Worm (Caenorhabditis elegans) whole organism, L3 larva: ENCODE measurements around the gene him-14.

Experiments used
- R02D3.7 ChIP-seq: fragments of 150-350 bp; optimal IDR thresholded peaks from 2 replicates; lab custom pipeline; 2014; ENCODE audit warnings: missing biosample characterization, missing genetic modification characterization
- ZK546.5 ChIP-seq: sonication (generic microtip); optimal IDR thresholded peaks from 2 replicates; lab custom pipeline; 2017; ENCODE audit warnings: missing biosample characterization, missing genetic modification characterization
- aly-2 ChIP-seq: fragments of 150-350 bp; optimal IDR thresholded peaks from 2 replicates; lab custom pipeline; 2014; ENCODE audit warnings: missing biosample characterization, missing genetic modification characterization
- ama-1 ChIP-seq: fragments of 150-350 bp; optimal IDR thresholded peaks from 2 replicates; lab custom pipeline; 2018
- ceh-16 ChIP-seq: sonication (generic microtip); optimal IDR thresholded peaks from 2 replicates; lab custom pipeline; 2017; ENCODE audit warnings: missing biosample characterization, missing genetic modification characterization
- ceh-28 ChIP-seq: fragments of 150-350 bp; optimal IDR thresholded peaks from 2 replicates; lab custom pipeline; 2014; ENCODE audit warnings: missing biosample characterization, missing genetic modification reagents, missing genetic modification characterization
- ceh-82 ChIP-seq: fragments of 150-350 bp; optimal IDR thresholded peaks from 2 replicates; lab custom pipeline; 2014; ENCODE audit warnings: missing biosample characterization, missing genetic modification characterization
- ceh-9 ChIP-seq: sonication (generic microtip); optimal IDR thresholded peaks from 2 replicates; lab custom pipeline; 2018; ENCODE audit warnings: missing biosample characterization, missing genetic modification characterization
- daf-12 ChIP-seq: fragments of 150-350 bp; optimal IDR thresholded peaks from 2 replicates; lab custom pipeline; 2014; ENCODE audit warnings: missing biosample characterization, missing genetic modification reagents, missing genetic modification characterization
- egl-27 ChIP-seq: sonication (generic microtip); optimal IDR thresholded peaks from 4 replicates; lab custom pipeline; 2017; ENCODE audit warnings: missing biosample characterization, missing genetic modification reagents, missing genetic modification characterization
- egl-5 ChIP-seq: fragments of 150-350 bp; optimal IDR thresholded peaks from 2 replicates; lab custom pipeline; 2017; ENCODE audit warnings: missing biosample characterization, missing genetic modification reagents, missing genetic modification characterization, inconsistent platforms
- elt-1 ChIP-seq: fragments of 150-350 bp; optimal IDR thresholded peaks from 2 replicates; lab custom pipeline; 2014; ENCODE audit warnings: missing biosample characterization, missing genetic modification characterization
- eor-1 ChIP-seq, 2 experiments: fragments of 150-350 bp; optimal IDR thresholded peaks; 2 replicates each; lab custom pipeline; 2014 to 2018; ENCODE audit warnings: missing biosample characterization in 2 of 2, missing genetic modification characterization in 2 of 2
- fkh-10 ChIP-seq: sonication (generic microtip); optimal IDR thresholded peaks from 2 replicates; lab custom pipeline; 2017; ENCODE audit warnings: missing biosample characterization, missing genetic modification reagents, missing genetic modification characterization
- fkh-2 ChIP-seq: fragments of 150-350 bp; optimal IDR thresholded peaks from 2 replicates; lab custom pipeline; 2014; ENCODE audit warnings: missing biosample characterization, missing genetic modification reagents, missing genetic modification characterization
- fos-1 ChIP-seq: fragments of 150-350 bp; optimal IDR thresholded peaks from 2 replicates; lab custom pipeline; 2014; ENCODE audit warnings: missing biosample characterization, missing genetic modification characterization
- hmg-11 ChIP-seq: sonication (generic microtip); optimal IDR thresholded peaks from 2 replicates; lab custom pipeline; 2016; ENCODE audit warnings: missing genetic modification characterization, missing compliant biosample characterization
- jun-1 ChIP-seq: fragments of 150-350 bp; optimal IDR thresholded peaks from 2 replicates; lab custom pipeline; 2014; ENCODE audit warnings: missing biosample characterization, missing genetic modification reagents, missing genetic modification characterization
- lin-15B ChIP-seq: fragments of 150-350 bp; optimal IDR thresholded peaks from 2 replicates; lab custom pipeline; 2014; ENCODE audit warnings: missing biosample characterization, missing genetic modification characterization
- lsy-12 ChIP-seq: sonication (generic microtip); optimal IDR thresholded peaks from 2 replicates; lab custom pipeline; 2016; ENCODE audit warnings: mild to moderate bottlenecking, missing genetic modification characterization, missing compliant biosample characterization
- mdl-1 ChIP-seq: fragments of 150-350 bp; optimal IDR thresholded peaks from 2 replicates; lab custom pipeline; 2014; ENCODE audit warnings: missing biosample characterization, missing genetic modification characterization
- nhr-11 ChIP-seq: fragments of 150-350 bp; optimal IDR thresholded peaks from 2 replicates; lab custom pipeline; 2014; ENCODE audit warnings: missing biosample characterization, missing genetic modification characterization
- nhr-12 ChIP-seq: fragments of 150-350 bp; optimal IDR thresholded peaks from 2 replicates; lab custom pipeline; 2014; ENCODE audit warnings: missing biosample characterization, missing genetic modification characterization
- nhr-23 ChIP-seq: fragments of 150-350 bp; optimal IDR thresholded peaks from 2 replicates; lab custom pipeline; 2014; ENCODE audit warnings: missing biosample characterization, missing genetic modification reagents, missing genetic modification characterization
- nhr-237 ChIP-seq: fragments of 150-350 bp; optimal IDR thresholded peaks from 2 replicates; lab custom pipeline; 2014; ENCODE audit warnings: missing biosample characterization, missing genetic modification characterization
- nhr-25 ChIP-seq: sonication (generic microtip); optimal IDR thresholded peaks from 2 replicates; lab custom pipeline; 2017; ENCODE audit warnings: missing biosample characterization, missing genetic modification characterization
- nhr-28 ChIP-seq: fragments of 150-350 bp; optimal IDR thresholded peaks from 2 replicates; lab custom pipeline; 2014; ENCODE audit warnings: missing biosample characterization, missing genetic modification characterization
- nhr-43 ChIP-seq: sonication (generic microtip); optimal IDR thresholded peaks from 2 replicates; lab custom pipeline; 2016; ENCODE audit warnings: mild to moderate bottlenecking, missing genetic modification characterization, missing compliant biosample characterization; ENCODE audit not compliant: poor library complexity, severe bottlenecking
- nhr-67 ChIP-seq: fragments of 150-350 bp; optimal IDR thresholded peaks from 2 replicates; lab custom pipeline; 2014; ENCODE audit warnings: missing biosample characterization, missing genetic modification characterization
- nhr-76 ChIP-seq: fragments of 150-350 bp; sonication (generic microtip); optimal IDR thresholded peaks from 5 replicates; lab custom pipeline; 2014; ENCODE audit warnings: missing biosample characterization, missing genetic modification characterization
- nhr-77 ChIP-seq: fragments of 150-350 bp; optimal IDR thresholded peaks from 2 replicates; lab custom pipeline; 2014; ENCODE audit warnings: missing biosample characterization, missing genetic modification characterization
- pqm-1 ChIP-seq: fragments of 150-350 bp; optimal IDR thresholded peaks from 2 replicates; lab custom pipeline; 2017; ENCODE audit warnings: missing biosample characterization, missing genetic modification characterization, inconsistent platforms
- sea-2 ChIP-seq: fragments of 150-350 bp; sonication (generic microtip); optimal IDR thresholded peaks from 4 replicates; lab custom pipeline; 2014; ENCODE audit warnings: missing biosample characterization, missing genetic modification reagents, missing genetic modification characterization
- skn-1 ChIP-seq: fragments of 150-350 bp; optimal IDR thresholded peaks from 2 replicates; lab custom pipeline; 2014; ENCODE audit warnings: missing biosample characterization, missing genetic modification characterization
- snpc-4 ChIP-seq: fragments of 150-350 bp; optimal IDR thresholded peaks from 2 replicates; lab custom pipeline; 2014; ENCODE audit warnings: missing biosample characterization, missing genetic modification characterization
- tbx-2 ChIP-seq: sonication (generic microtip); optimal IDR thresholded peaks from 2 replicates; lab custom pipeline; 2016; ENCODE audit warnings: mild to moderate bottlenecking, missing genetic modification characterization, missing compliant biosample characterization
- unc-39 ChIP-seq: sonication (generic microtip); optimal IDR thresholded peaks from 4 replicates; lab custom pipeline; 2017; ENCODE audit warnings: missing biosample characterization, missing genetic modification characterization
- unc-62 ChIP-seq: fragments of 150-350 bp; sonication (generic microtip); optimal IDR thresholded peaks from 4 replicates; lab custom pipeline; 2014; ENCODE audit warnings: missing biosample characterization, missing genetic modification reagents, missing genetic modification characterization
- zag-1 ChIP-seq: fragments of 150-350 bp; optimal IDR thresholded peaks from 2 replicates; lab custom pipeline; 2014; ENCODE audit warnings: missing biosample characterization, missing genetic modification characterization
- ztf-11 ChIP-seq: fragments of 150-350 bp; optimal IDR thresholded peaks from 2 replicates; lab custom pipeline; 2014; ENCODE audit warnings: missing biosample characterization, missing genetic modification characterization
- ztf-4 ChIP-seq: fragments of 150-350 bp; optimal IDR thresholded peaks from 2 replicates; lab custom pipeline; 2014; ENCODE audit warnings: missing biosample characterization, missing genetic modification characterization

The him-14 gene

DNA sequence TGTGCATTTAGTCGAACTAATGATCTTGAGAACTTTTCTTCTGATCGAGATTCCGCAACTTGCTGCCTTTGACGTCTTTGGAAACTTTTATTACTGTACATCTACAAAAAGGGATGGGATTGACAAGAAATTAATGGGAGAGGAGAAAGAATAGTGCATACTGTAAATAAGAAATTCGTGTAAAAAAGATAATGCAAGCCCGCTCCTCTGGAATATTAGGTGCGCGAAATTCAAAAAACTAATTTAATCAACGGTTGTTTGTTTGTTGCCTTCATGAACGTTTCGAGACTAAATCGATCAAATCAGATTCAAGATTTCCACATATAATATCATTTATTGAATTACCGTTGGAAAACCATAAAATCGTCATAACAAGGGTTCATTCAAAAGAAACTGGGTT lies at the start of gene him-14:
him-14 (minus strand) TSS at position 101 of the 400 bp plus-strand sequence.
- TF ChIP-seq daf-12 (no peak), egl-27 (tag; lab: Kevin White, UChicago) (no peak), R02D3.7 (tag; lab: Kevin White, UChicago) (no peak), nhr-77 (no peak), unc-39 (tag; lab: Kevin White, UChicago) (no peak)

DNA sequence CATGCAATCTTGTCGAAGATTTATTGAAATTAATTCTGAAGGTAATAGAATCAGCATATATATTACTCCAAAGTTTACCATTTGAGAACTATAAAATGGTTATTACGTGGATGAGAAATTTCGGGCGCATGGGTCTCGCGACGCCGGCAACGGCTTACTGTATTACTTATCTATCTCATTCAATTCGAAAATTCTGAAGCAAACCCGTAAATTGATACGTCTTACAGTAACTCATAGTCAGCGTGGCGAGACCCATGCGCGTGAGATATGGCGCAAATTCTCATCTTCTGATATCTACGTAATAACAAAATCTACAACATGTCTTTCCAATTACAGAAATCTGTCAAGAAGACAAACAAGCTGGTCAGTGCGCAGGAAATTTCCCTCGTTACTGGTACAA lies 49.8 kb upstream of the him-14 start:
- TF ChIP-seq elt-1 (no peak), jun-1 (tag; lab: Kevin White, UChicago) (no peak), mdl-1 (tag; lab: Kevin White, UChicago) (no peak), skn-1 (tag; lab: Kevin White, UChicago) (no peak), nhr-43 (tag; lab: Kevin White, UChicago) (no peak), fos-1 (tag; lab: Kevin White, UChicago) (no peak), nhr-23 (no peak), lsy-12 (tag; lab: Kevin White, UChicago) (no peak), nhr-25 (tag; lab: Kevin White, UChicago) (no peak), nhr-67 (tag; lab: Kevin White, UChicago) (no peak), sea-2 (GFP tag; lab: Kevin White, UChicago) (no peak), pqm-1 (no peak), fkh-2 (tag; lab: Kevin White, UChicago) (no peak), aly-2 (tag; lab: Kevin White, UChicago) (no peak), ztf-4 (tag; lab: Kevin White, UChicago) (no peak), nhr-237 (no peak), nhr-12 (tag; lab: Kevin White, UChicago) (no peak), tbx-2 (tag; lab: Kevin White, UChicago) (no peak), egl-27 (tag; lab: Kevin White, UChicago) (no peak)

DNA sequence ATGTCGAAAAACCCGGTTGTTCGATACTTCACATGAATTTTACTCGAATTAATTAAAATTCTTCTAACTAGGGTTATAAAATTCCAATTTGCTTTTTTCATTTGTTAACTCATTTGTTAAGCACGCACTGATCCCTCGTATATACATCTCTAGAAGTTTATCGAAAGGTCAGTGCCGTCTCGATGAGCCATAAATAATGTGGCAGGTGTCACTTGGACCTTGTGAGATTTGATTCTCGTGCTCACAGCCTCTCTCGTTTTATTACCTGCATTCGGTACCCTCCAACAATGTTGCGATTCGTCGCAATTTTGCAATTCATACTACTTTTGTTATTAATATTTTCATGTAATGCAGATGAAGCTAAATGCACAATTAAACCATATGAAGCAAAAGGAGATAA lies 46.6 kb upstream of the him-14 start, which contains the start of gene spon-1:
spon-1 (plus strand) TSS at position 208 of the 400 bp plus-strand sequence.
- TF ChIP-seq R02D3.7 (tag; lab: Kevin White, UChicago) (no peak), nhr-77 (no peak)

DNA sequence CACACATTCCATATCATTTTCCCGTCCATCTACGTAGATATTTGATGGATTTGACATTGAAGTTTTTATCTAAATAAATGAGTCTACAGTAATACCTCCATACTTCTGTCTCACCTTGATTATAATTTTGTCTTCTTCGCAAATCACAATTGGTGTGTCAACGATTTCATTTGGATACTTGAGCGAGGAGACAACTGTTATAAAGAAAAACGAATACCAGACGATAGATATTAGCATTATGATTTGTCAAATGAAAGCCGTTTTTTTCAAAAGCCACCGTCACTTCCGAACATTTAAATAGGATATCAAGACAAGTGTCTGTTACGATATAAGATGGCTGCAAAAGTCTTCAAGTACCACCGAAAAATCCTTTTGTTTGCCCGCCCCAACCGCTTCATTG lies 45.9 kb upstream of the him-14 start, which contains the start of gene cutl-5:
cutl-5 (minus strand) TSS at position 269 of the 400 bp plus-strand sequence.
- TF ChIP-seq ceh-16 (tag; lab: Kevin White, UChicago) (no peak), mdl-1 (tag; lab: Kevin White, UChicago) (no peak), jun-1 (tag; lab: Kevin White, UChicago) (no peak), ceh-82 (tag; lab: Kevin White, UChicago) (no peak), nhr-67 (tag; lab: Kevin White, UChicago) (no peak), ceh-28 (tag; lab: Kevin White, UChicago) (no peak), ZK546.5 (tag; lab: Kevin White, UChicago) (no peak), nhr-76 (tag; lab: Kevin White, UChicago) (no peak), unc-62 (no peak), hmg-11 (no peak), eor-1 (tag; optimal IDR thresholded peaks at IDR 0.05; lab: Kevin White, UChicago) (no peak), ama-1 (no peak), ceh-9 (no peak), daf-12 (no peak), sea-2 (GFP tag; lab: Kevin White, UChicago) (no peak)

DNA sequence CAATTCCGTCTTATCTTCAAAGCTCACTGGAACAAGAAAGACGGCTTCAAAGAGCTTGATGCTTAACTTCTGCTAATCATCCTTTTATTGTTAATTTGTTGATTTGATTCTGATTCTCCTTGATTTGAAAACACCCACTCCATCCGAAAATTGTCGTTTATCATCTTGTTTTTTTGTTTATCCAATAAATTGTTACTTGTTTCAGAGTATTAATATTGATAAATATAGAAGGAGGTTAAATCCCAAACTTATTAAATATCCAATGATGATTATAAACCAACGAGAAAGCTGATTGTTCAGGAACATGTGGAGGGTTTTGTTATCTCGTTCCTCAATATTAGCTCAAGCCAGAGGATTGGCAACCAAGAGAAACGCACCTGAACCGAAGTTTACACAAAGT lies 43.0 kb upstream of the him-14 start, which contains the start of gene F10E7.6:
F10E7.6 (plus strand) TSS at position 301 of the 400 bp plus-strand sequence.
- no peak for TF ChIP-seq lin-15B (tag; lab: Kevin White, UChicago)
- no peak for TF ChIP-seq fkh-10 (GFP tag; lab: Kevin White, UChicago)
- TF ChIP-seq nhr-11: no peak
- no peak for TF ChIP-seq ceh-28 (tag; lab: Kevin White, UChicago)
- TF ChIP-seq skn-1 (tag; lab: Kevin White, UChicago): no peak
- TF ChIP-seq nhr-237: no peak
- TF ChIP-seq ZK546.5 (tag; lab: Kevin White, UChicago): no peak
- no peak for TF ChIP-seq ztf-11 (tag; lab: Kevin White, UChicago)
- TF ChIP-seq egl-27 (tag; lab: Kevin White, UChicago): no peak
- TF ChIP-seq sea-2 (GFP tag; lab: Kevin White, UChicago): no peak
- no peak for TF ChIP-seq fos-1 (tag; lab: Kevin White, UChicago)
- no peak for TF ChIP-seq zag-1 (tag; lab: Kevin White, UChicago)
- no peak for TF ChIP-seq eor-1 (tag; optimal IDR thresholded peaks at IDR 0.05; lab: Kevin White, UChicago)
- no peak for TF ChIP-seq nhr-25 (tag; lab: Kevin White, UChicago)
- no peak for TF ChIP-seq snpc-4 (tag; lab: Kevin White, UChicago)
- TF ChIP-seq nhr-28 (tag; lab: Kevin White, UChicago): no peak
- no peak for TF ChIP-seq ceh-82 (tag; lab: Kevin White, UChicago)
- no peak for TF ChIP-seq egl-5 (tag; lab: Kevin White, UChicago)
